Fruit fly (Drosophila melanogaster) Kc167 (cell line): ENCODE results near the gene Swt1.

ENCODE experiments used
- Sin3A ChIP-seq: fragments of >200 bp; optimal IDR thresholded peaks from 2 replicates; lab custom pipeline; 2018; ENCODE audit warnings: missing external identifiers
- h ChIP-seq: fragments of >200 bp; optimal IDR thresholded peaks from 3 replicates; lab custom pipeline; 2018; ENCODE audit warnings: missing external identifiers
- insv ChIP-seq: fragments of >200 bp; optimal IDR thresholded peaks from 3 replicates; lab custom pipeline; 2018; ENCODE audit warnings: missing external identifiers

DNA sequence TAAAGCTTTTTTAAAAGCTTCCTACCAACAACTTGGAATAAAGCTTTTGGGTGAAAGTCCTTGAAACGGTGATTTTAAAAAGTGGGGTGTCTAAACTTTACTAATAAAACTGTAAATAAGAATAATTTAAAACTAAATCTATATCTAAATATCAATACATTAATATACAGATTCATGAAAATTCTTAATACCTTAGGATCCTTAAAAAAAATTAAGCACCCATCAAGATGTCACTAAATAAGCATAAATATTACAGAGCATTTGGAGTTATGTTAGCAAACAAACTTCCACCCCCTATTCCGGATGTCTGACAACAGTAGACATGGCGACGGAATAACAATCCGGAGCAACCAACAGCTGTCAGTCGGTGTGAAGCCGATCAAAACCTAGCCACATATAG is 26.1 kb downstream of the Swt1 start, which contains the start of gene Dhc16F:
- TF ChIP-seq insv (lab: Kevin White, UChicago), result no peak
- TF ChIP-seq Sin3A (lab: Kevin White, UChicago), result no peak
- TF ChIP-seq h (lab: Kevin White, UChicago), result no peak
